Fruit fly (Drosophila melanogaster) whole organism, prepupa: ENCODE data around the gene CG45486.

Experiments
- CG11902 ChIP-seq: fragments of 200-800 bp; sonication (Bioruptor generic); optimal IDR thresholded peaks from 3 replicates; lab custom pipeline; 2016; ENCODE audit warnings: missing biosample characterization, missing genetic modification characterization
- Eip93F ChIP-seq: fragments of 200-800 bp; sonication (Bioruptor generic); optimal IDR thresholded peaks from 2 replicates; lab custom pipeline; 2016; ENCODE audit warnings: missing biosample characterization, mild to moderate bottlenecking, missing genetic modification characterization

dm6 chrX:19959353-19959969 lies 49.5 kb upstream of the CG45486 start, which contains the start of gene CG12655:
- TF ChIP-seq Eip93F (GFP tag; lab: Kevin White, UChicago): no peak
- no peak for TF ChIP-seq CG11902 (GFP tag; lab: Kevin White, UChicago)
